Fruit fly (Drosophila melanogaster) whole organism, embryonic: ENCODE data around the gene Nlg4.

ENCODE experiments used
- Aef1 ChIP-seq: fragments of 200-800 bp; sonication (Bioruptor generic); IDR thresholded peaks from 3 replicates; pipeline ENCODE4 v1.3.6; 2022; ENCODE audit warnings: missing biosample characterization, missing genetic modification characterization
- C15 ChIP-seq: fragments of 200-800 bp; sonication (Bioruptor generic); IDR thresholded peaks from 3 replicates; pipeline ENCODE4 v1.3.6; 2022; ENCODE audit warnings: missing biosample characterization, missing genetic modification characterization
- CG10366 ChIP-seq: fragments of 200-800 bp; sonication (Bioruptor generic); IDR thresholded peaks from 2 replicates; pipeline ENCODE4 v1.3.6; 2022; ENCODE audit warnings: missing biosample characterization, missing genetic modification characterization
- CG14050 ChIP-seq: fragments of 200-800 bp; sonication (Bioruptor generic); IDR thresholded peaks from 3 replicates; pipeline ENCODE4 v1.3.6; 2022; ENCODE audit warnings: missing biosample characterization, missing genetic modification characterization
- CG16863 ChIP-seq: fragments of 200-800 bp; sonication (Bioruptor generic); optimal IDR thresholded peaks from 3 replicates; lab custom pipeline; 2016; ENCODE audit warnings: missing biosample characterization, missing genetic modification characterization
- CG17912 ChIP-seq: fragments of 200-800 bp; sonication (Bioruptor generic); optimal IDR thresholded peaks from 2 replicates; lab custom pipeline; 2018; ENCODE audit warnings: missing biosample characterization, mild to moderate bottlenecking, missing genetic modification characterization
- CG2129 ChIP-seq: fragments of 200-800 bp; sonication (Bioruptor generic); IDR thresholded peaks from 2 replicates; pipeline ENCODE4 v1.3.6; 2022; ENCODE audit warnings: missing biosample characterization, missing genetic modification characterization; ENCODE audit not compliant: partially characterized antibody
- CG3163 ChIP-seq: fragments of 200-800 bp; sonication (Bioruptor generic); optimal IDR thresholded peaks from 3 replicates; lab custom pipeline; 2016; ENCODE audit warnings: missing biosample characterization, missing genetic modification characterization
- CG33213 ChIP-seq: fragments of 200-800 bp; sonication (Bioruptor generic); optimal IDR thresholded peaks from 3 replicates; lab custom pipeline; 2016; ENCODE audit warnings: missing biosample characterization, missing genetic modification characterization
- CG4730 ChIP-seq: fragments of 200-800 bp; sonication (Bioruptor generic); IDR thresholded peaks from 2 replicates; pipeline ENCODE4 v1.3.6; 2022; ENCODE audit warnings: missing biosample characterization, missing genetic modification characterization
- CG8388 ChIP-seq: fragments of 200-800 bp; sonication (Bioruptor generic); optimal IDR thresholded peaks from 2 replicates; lab custom pipeline; 2019; ENCODE audit warnings: missing biosample characterization, mild to moderate bottlenecking, missing genetic modification characterization, moderate library complexity
- CG8765 ChIP-seq: fragments of 200-800 bp; sonication (Bioruptor generic); IDR thresholded peaks from 2 replicates; pipeline ENCODE4 v1.3.6; 2022; ENCODE audit warnings: missing biosample characterization, missing genetic modification characterization
- CG9932 ChIP-seq: fragments of 200-800 bp; sonication (Bioruptor generic); IDR thresholded peaks from 2 replicates; pipeline ENCODE4 v1.3.6; 2022; ENCODE audit warnings: missing biosample characterization, missing genetic modification characterization
- Dp ChIP-seq: fragments of 200-800 bp; sonication (Bioruptor generic); optimal IDR thresholded peaks from 2 replicates; lab custom pipeline; 2018; ENCODE audit warnings: missing biosample characterization, mild to moderate bottlenecking, missing genetic modification characterization, moderate library complexity
- ERR ChIP-seq: fragments of 200-800 bp; sonication (Bioruptor generic); optimal IDR thresholded peaks from 2 replicates; lab custom pipeline; 2016; ENCODE audit warnings: missing biosample characterization, missing genetic modification characterization
- Ets65A ChIP-seq: fragments of 200-800 bp; sonication (Bioruptor generic); peaks from one replicate; lab custom pipeline; 2016; ENCODE audit warnings: missing biosample characterization, missing genetic modification characterization
- GATAe ChIP-seq: fragments of 200-800 bp; sonication (Bioruptor generic); conservative IDR thresholded peaks from 2 replicates; pipeline ENCODE4 v1.3.6; 2022; ENCODE audit warnings: missing biosample characterization, missing genetic modification characterization
- HLH3B ChIP-seq: fragments of 200-800 bp; sonication (Bioruptor generic); IDR thresholded peaks from 2 replicates; pipeline ENCODE4 v1.3.6; 2022; ENCODE audit warnings: missing biosample characterization, missing genetic modification characterization
- HLHmδ ChIP-seq: fragments of 200-800 bp; sonication (Bioruptor generic); optimal IDR thresholded peaks from 2 replicates; lab custom pipeline; 2018; ENCODE audit warnings: missing biosample characterization, mild to moderate bottlenecking, missing genetic modification characterization, moderate library complexity
- Hand ChIP-seq: fragments of 200-800 bp; sonication (Bioruptor generic); optimal IDR thresholded peaks from 2 replicates; lab custom pipeline; 2017; ENCODE audit warnings: mild to moderate bottlenecking, missing biosample characterization, missing genetic modification reagents, missing genetic modification characterization
- Hr3 ChIP-seq: fragments of 200-800 bp; sonication (Bioruptor generic); optimal IDR thresholded peaks from 3 replicates; lab custom pipeline; 2016; ENCODE audit warnings: missing biosample characterization, missing genetic modification characterization
- MESR4 ChIP-seq: fragments of 200-800 bp; sonication (Bioruptor generic); optimal IDR thresholded peaks from 2 replicates; lab custom pipeline; 2018; ENCODE audit warnings: missing biosample characterization, mild to moderate bottlenecking, missing genetic modification characterization, moderate library complexity
- Neu2 ChIP-seq: fragments of 200-800 bp; sonication (Bioruptor generic); optimal IDR thresholded peaks from 3 replicates; lab custom pipeline; 2016; ENCODE audit warnings: missing biosample characterization, missing genetic modification characterization, borderline replicate concordance
- Pdp1 ChIP-seq, 2 experiments: fragments of 200-800 bp; sonication (Bioruptor generic); optimal IDR thresholded peaks; 3 replicates each; lab custom pipeline; 2016; ENCODE audit warnings: missing biosample characterization in 2 of 2, missing genetic modification characterization in 2 of 2, mild to moderate bottlenecking in 1 of 2, moderate library complexity in 1 of 2
- Sin3A ChIP-seq: fragments of >200 bp; optimal IDR thresholded peaks from 2 replicates; lab custom pipeline; 2018
- Six4 ChIP-seq: fragments of 200-800 bp; sonication (Bioruptor generic); optimal IDR thresholded peaks from 2 replicates; lab custom pipeline; 2016; ENCODE audit warnings: missing biosample characterization, missing genetic modification characterization
- Spps ChIP-seq: fragments of 200-800 bp; sonication (Bioruptor generic); optimal IDR thresholded peaks from 2 replicates; lab custom pipeline; 2018; ENCODE audit warnings: missing biosample characterization, mild to moderate bottlenecking, missing genetic modification characterization
- Usf ChIP-seq: fragments of 200-800 bp; sonication (Bioruptor generic); optimal IDR thresholded peaks from 2 replicates; lab custom pipeline; 2017; ENCODE audit warnings: missing genotype, missing biosample characterization, missing genetic modification characterization
- ab ChIP-seq: fragments of 200-800 bp; sonication (Bioruptor generic); optimal IDR thresholded peaks from 2 replicates; lab custom pipeline; 2016; ENCODE audit warnings: missing biosample characterization, missing genetic modification characterization
- amos ChIP-seq: fragments of 200-800 bp; sonication (Bioruptor generic); IDR thresholded peaks from 2 replicates; pipeline ENCODE4 v1.3.6; 2022; ENCODE audit warnings: missing biosample characterization, missing genetic modification characterization; ENCODE audit not compliant: partially characterized antibody
- croc ChIP-seq: fragments of 200-800 bp; sonication (Bioruptor generic); conservative IDR thresholded peaks from 3 replicates; pipeline ENCODE4 v1.3.6; 2022; ENCODE audit warnings: missing biosample characterization, missing genetic modification characterization
- dimm ChIP-seq: fragments of 200-800 bp; sonication (Bioruptor generic); IDR thresholded peaks from 2 replicates; pipeline ENCODE4 v1.3.6; 2022; ENCODE audit warnings: missing biosample characterization, missing genetic modification characterization
- emc ChIP-seq: fragments of 200-800 bp; sonication (Bioruptor generic); optimal IDR thresholded peaks from 2 replicates; lab custom pipeline; 2016; ENCODE audit warnings: missing biosample characterization, missing genetic modification characterization
- fd3F ChIP-seq: fragments of 200-800 bp; sonication (Bioruptor generic); optimal IDR thresholded peaks from 2 replicates; lab custom pipeline; 2018; ENCODE audit warnings: missing biosample characterization, mild to moderate bottlenecking, missing genetic modification characterization, moderate library complexity
- inv ChIP-seq: fragments of 200-800 bp; sonication (Bioruptor generic); IDR thresholded peaks from 2 replicates; pipeline ENCODE4 v1.3.6; 2022; ENCODE audit warnings: missing biosample characterization, missing genetic modification characterization; ENCODE audit not compliant: partially characterized antibody
- jing ChIP-seq: fragments of 200-800 bp; sonication (Bioruptor generic); optimal IDR thresholded peaks from 2 replicates; lab custom pipeline; 2018; ENCODE audit warnings: missing biosample characterization, mild to moderate bottlenecking, missing genetic modification characterization
- ken ChIP-seq: fragments of 200-800 bp; sonication (Bioruptor generic); IDR thresholded peaks from 3 replicates; pipeline ENCODE4 v1.3.6; 2022; ENCODE audit warnings: missing biosample characterization, missing genetic modification characterization
- kni ChIP-seq: fragments of 200-800 bp; sonication (Bioruptor generic); optimal IDR thresholded peaks from 3 replicates; lab custom pipeline; 2017; ENCODE audit warnings: mild to moderate bottlenecking, missing biosample characterization, missing genetic modification reagents, missing genetic modification characterization
- lbe ChIP-seq: fragments of 200-800 bp; sonication (Bioruptor generic); optimal IDR thresholded peaks from 2 replicates; lab custom pipeline; 2016; ENCODE audit warnings: missing biosample characterization, mild to moderate bottlenecking, missing genetic modification characterization
- lmd ChIP-seq: fragments of 200-800 bp; sonication (Bioruptor generic); IDR thresholded peaks from 2 replicates; pipeline ENCODE4 v1.3.6; 2022; ENCODE audit warnings: missing biosample characterization, missing genetic modification characterization
- mirr ChIP-seq: fragments of 200-800 bp; sonication (Bioruptor generic); optimal IDR thresholded peaks from 3 replicates; lab custom pipeline; 2018; ENCODE audit warnings: missing biosample characterization, mild to moderate bottlenecking, missing genetic modification characterization
- nerfin-1 ChIP-seq: fragments of 200-800 bp; sonication (Bioruptor generic); optimal IDR thresholded peaks from 3 replicates; lab custom pipeline; 2019; ENCODE audit warnings: missing biosample characterization, mild to moderate bottlenecking, missing genetic modification characterization, moderate library complexity
- nerfin-2 ChIP-seq: fragments of 200-800 bp; sonication (Bioruptor generic); IDR thresholded peaks from 2 replicates; pipeline ENCODE4 v1.3.6; 2022; ENCODE audit warnings: missing biosample characterization, missing genetic modification characterization; ENCODE audit not compliant: partially characterized antibody
- oc ChIP-seq: fragments of 200-800 bp; sonication (Bioruptor generic); optimal IDR thresholded peaks from 2 replicates; lab custom pipeline; 2018; ENCODE audit warnings: missing biosample characterization, mild to moderate bottlenecking, missing genetic modification characterization, moderate library complexity
- prd ChIP-seq, 3 experiments: fragments of >200 bp in 2 of 3; fragments of 200-800 bp in 1 of 3; sonication (Bioruptor generic) in 1 of 3; optimal IDR thresholded peaks in 2 of 3; IDR thresholded peaks in 1 of 3; 2 replicates in 2 of 3; 3 replicates in 1 of 3; pipeline versions ENCODE4 v1.3.6 to Lab custom; 2017 to 2022; ENCODE audit warnings: missing biosample characterization in 1 of 3, missing genetic modification characterization in 1 of 3
- repo ChIP-seq: fragments of 200-800 bp; sonication (Bioruptor generic); optimal IDR thresholded peaks from 2 replicates; lab custom pipeline; 2016; ENCODE audit warnings: missing biosample characterization, missing genetic modification characterization
- shn ChIP-seq: fragments of 200-800 bp; sonication (Bioruptor generic); optimal IDR thresholded peaks from 3 replicates; lab custom pipeline; 2016; ENCODE audit warnings: missing biosample characterization, missing genetic modification characterization
- sisA ChIP-seq: fragments of 200-800 bp; sonication (Bioruptor generic); IDR thresholded peaks from 2 replicates; pipeline ENCODE4 v1.3.6; 2022; ENCODE audit warnings: missing biosample characterization, missing genetic modification characterization
- toy ChIP-seq: fragments of 200-800 bp; sonication (Bioruptor generic); IDR thresholded peaks from 2 replicates; pipeline ENCODE4 v1.3.6; 2022; ENCODE audit warnings: missing biosample characterization, missing genetic modification characterization
- unc-4 ChIP-seq: fragments of 200-800 bp; sonication (Bioruptor generic); IDR thresholded peaks from 2 replicates; pipeline ENCODE4 v1.3.6; 2022; ENCODE audit warnings: missing biosample characterization, missing genetic modification characterization; ENCODE audit not compliant: partially characterized antibody
- wdn ChIP-seq: fragments of 200-800 bp; sonication (Bioruptor generic); IDR thresholded peaks from 2 replicates; pipeline ENCODE4 v1.3.6; 2022; ENCODE audit warnings: missing biosample characterization, missing genetic modification characterization

Nlg4 gene

dm6 chr3R:20263793-20264483, 59.3 kb downstream of the Nlg4 start (continued):
- no peak for TF ChIP-seq oc
- TF ChIP-seq CG4730 (GFP tag; lab: Robert Waterston, UW), result no peak
- no peak for TF ChIP-seq Dp (GFP tag; lab: Kevin White, UChicago)
- TF ChIP-seq ERR (GFP tag; lab: Kevin White, UChicago), result no peak
- TF ChIP-seq repo, result no peak
- TF ChIP-seq CG8388 (GFP tag; lab: Kevin White, UChicago), result no peak
- no peak for TF ChIP-seq Aef1 (GFP tag; lab: Robert Waterston, UW)
- TF ChIP-seq unc-4, result no peak
- peak; percentile 43 for TF ChIP-seq mirr (GFP tag; lab: Kevin White, UChicago)
- no peak for TF ChIP-seq GATAe (GFP tag; lab: Robert Waterston, UW)
- no peak for TF ChIP-seq ab
- TF ChIP-seq fd3F (GFP tag; lab: Kevin White, UChicago), result no peak
- no peak for TF ChIP-seq CG33213 (GFP tag; lab: Kevin White, UChicago)
- peak; percentile 36 for TF ChIP-seq Hand (GFP tag; lab: Kevin White, UChicago)
- TF ChIP-seq lmd (GFP tag; lab: Robert Waterston, UW), result no peak
- no peak for TF ChIP-seq CG3163 (GFP tag; lab: Kevin White, UChicago)
- no peak for TF ChIP-seq CG14050 (GFP tag; lab: Robert Waterston, UW)
- TF ChIP-seq lbe (GFP tag; lab: Kevin White, UChicago), result no peak
- TF ChIP-seq nerfin-2 (GFP tag; lab: Robert Waterston, UW), result no peak
- no peak for TF ChIP-seq Usf
- no peak for TF ChIP-seq HLH3B (GFP tag; lab: Robert Waterston, UW)
- TF ChIP-seq Six4 (GFP tag; lab: Kevin White, UChicago), result no peak
- TF ChIP-seq ken (GFP tag; lab: Robert Waterston, UW), result no peak
- TF ChIP-seq MESR4 (GFP tag; lab: Kevin White, UChicago), result no peak
- TF ChIP-seq Spps (tag; lab: Kevin White, UChicago), result peak; percentile 34
- TF ChIP-seq Neu2 (GFP tag; lab: Kevin White, UChicago), result no peak
- TF ChIP-seq nerfin-1 (tag; lab: Kevin White, UChicago), result peak; percentile 10
- TF ChIP-seq sisA (GFP tag; lab: Robert Waterston, UW), result no peak
- TF ChIP-seq CG10366, result no peak
- no peak for TF ChIP-seq CG16863
- no peak for TF ChIP-seq CG8765 (GFP tag; lab: Robert Waterston, UW)
- no peak for TF ChIP-seq amos (GFP tag; lab: Robert Waterston, UW)
- no peak for TF ChIP-seq inv
- no peak for TF ChIP-seq C15 (GFP tag; lab: Robert Waterston, UW)
- TF ChIP-seq emc (GFP tag; lab: Kevin White, UChicago), result no peak
- peak in 1 of 2 experiments; percentile 28 for TF ChIP-seq Pdp1 (GFP tag; optimal IDR thresholded peaks at IDR 0.05; lab: Kevin White, UChicago)
- TF ChIP-seq croc (GFP tag; lab: Robert Waterston, UW), result no peak
- TF ChIP-seq toy, result no peak
- no peak for TF ChIP-seq Hr3
- TF ChIP-seq dimm (GFP tag; lab: Robert Waterston, UW), result no peak
- no peak for TF ChIP-seq jing (GFP tag; lab: Kevin White, UChicago)
- TF ChIP-seq CG17912 (GFP tag; lab: Kevin White, UChicago), result no peak
- TF ChIP-seq wdn, result no peak
- no peak for TF ChIP-seq prd (optimal IDR thresholded peaks at IDR 0.05; lab: Kevin White, UChicago)
- TF ChIP-seq prd (GFP tag; IDR thresholded peaks at IDR 0.05; lab: Robert Waterston, UW), result no peak
- no peak for TF ChIP-seq shn (GFP tag; lab: Kevin White, UChicago)
- peak; percentile 82 for TF ChIP-seq kni
- TF ChIP-seq Sin3A (lab: Kevin White, UChicago), result no peak
- TF ChIP-seq Ets65A, result no peak
- no peak for TF ChIP-seq CG9932 (GFP tag; lab: Robert Waterston, UW)
- no peak for TF ChIP-seq CG2129 (GFP tag; lab: Robert Waterston, UW)
- TF ChIP-seq HLHmδ (GFP tag; lab: Kevin White, UChicago), result peak; percentile 51
